Worm (Caenorhabditis elegans) whole organism, L1 larva: ENCODE data around the gene ant-1.4.

ENCODE experiments used
- ama-1 ChIP-seq: fragments of 150-350 bp; optimal IDR thresholded peaks from 2 replicates; lab custom pipeline; 2014
- snpc-4 ChIP-seq: fragments of 150-350 bp; optimal IDR thresholded peaks from 2 replicates; lab custom pipeline; 2014; ENCODE audit warnings: missing biosample characterization, missing genetic modification characterization
- unc-130 ChIP-seq: fragments of 150-350 bp; optimal IDR thresholded peaks from 2 replicates; lab custom pipeline; 2017; ENCODE audit warnings: missing biosample characterization, missing genetic modification characterization, inconsistent platforms

- TF ChIP-seq snpc-4 (tag; lab: Kevin White, UChicago) (no peak), unc-130 (no peak), ama-1 (no peak)
Measured at ce11 chrIV:8488043-8488442, 27.9 kb upstream of the ant-1.4 start.
